Fruit fly (Drosophila melanogaster) whole organism, pupa: ENCODE data around the gene CG13458.

Experiments
- CG10348 ChIP-seq: fragments of 200-800 bp; sonication (Bioruptor generic); IDR thresholded peaks from 2 replicates; pipeline ENCODE4 v1.3.6; 2022; ENCODE audit warnings: missing biosample characterization, missing genetic modification characterization
- CG12605 ChIP-seq: fragments of 200-800 bp; sonication (Bioruptor generic); IDR thresholded peaks from 2 replicates; pipeline ENCODE4 v1.3.6; 2022; ENCODE audit warnings: missing biosample characterization, missing genetic modification characterization
- CG13204 ChIP-seq: fragments of 200-800 bp; sonication (Bioruptor generic); optimal IDR thresholded peaks from 2 replicates; lab custom pipeline; 2018; ENCODE audit warnings: missing biosample characterization, mild to moderate bottlenecking, missing genetic modification characterization, moderate library complexity
- CG14655 ChIP-seq: fragments of 200-800 bp; sonication (Bioruptor generic); optimal IDR thresholded peaks from 3 replicates; lab custom pipeline; 2017; ENCODE audit warnings: mild to moderate bottlenecking, missing biosample characterization, missing genetic modification reagents, missing genetic modification characterization
- CG15710 ChIP-seq: fragments of 200-800 bp; sonication (Bioruptor generic); optimal IDR thresholded peaks from 2 replicates; lab custom pipeline; 2018; ENCODE audit warnings: missing biosample characterization, mild to moderate bottlenecking, missing genetic modification characterization, moderate library complexity
- CG17806 ChIP-seq: fragments of 200-800 bp; sonication (Bioruptor generic); optimal IDR thresholded peaks from 2 replicates; lab custom pipeline; 2018; ENCODE audit warnings: missing biosample characterization, mild to moderate bottlenecking, missing genetic modification characterization, moderate library complexity
- CG32121 ChIP-seq: fragments of 200-800 bp; sonication (Bioruptor generic); IDR thresholded peaks from 2 replicates; pipeline ENCODE4 v1.3.6; 2022; ENCODE audit warnings: missing biosample characterization, missing genetic modification characterization
- CG34367 ChIP-seq: fragments of 200-800 bp; sonication (Bioruptor generic); optimal IDR thresholded peaks from 2 replicates; lab custom pipeline; 2018; ENCODE audit warnings: missing biosample characterization, mild to moderate bottlenecking, missing genetic modification characterization
- CG4496 ChIP-seq: fragments of 200-800 bp; sonication (Bioruptor generic); IDR thresholded peaks from 3 replicates; pipeline ENCODE4 v1.3.6; 2022; ENCODE audit warnings: missing biosample characterization, missing genetic modification characterization
- CG8159 ChIP-seq: fragments of 200-800 bp; sonication (Bioruptor generic); optimal IDR thresholded peaks from 3 replicates; lab custom pipeline; 2018; ENCODE audit warnings: missing biosample characterization, mild to moderate bottlenecking, missing genetic modification characterization, moderate library complexity
- CG8301 ChIP-seq: fragments of 200-800 bp; sonication (Bioruptor generic); optimal IDR thresholded peaks from 2 replicates; lab custom pipeline; 2018; ENCODE audit warnings: missing biosample characterization, mild to moderate bottlenecking, missing genetic modification characterization
- CG9948 ChIP-seq: fragments of 200-800 bp; sonication (Bioruptor generic); optimal IDR thresholded peaks from 2 replicates; lab custom pipeline; 2018; ENCODE audit warnings: missing biosample characterization, mild to moderate bottlenecking, missing genetic modification characterization, moderate library complexity
- D1 ChIP-seq: fragments of 200-800 bp; sonication (Bioruptor generic); optimal IDR thresholded peaks from 2 replicates; lab custom pipeline; 2018; ENCODE audit warnings: missing biosample characterization, mild to moderate bottlenecking, missing genetic modification characterization, moderate library complexity
- EcR ChIP-seq: fragments of 200-800 bp; sonication (Bioruptor generic); optimal IDR thresholded peaks from 3 replicates; lab custom pipeline; 2019; ENCODE audit warnings: missing biosample characterization, missing genetic modification characterization, mild to moderate bottlenecking, moderate library complexity, missing genetic modification reagents
- Ets98B ChIP-seq: fragments of 200-800 bp; sonication (Bioruptor generic); IDR thresholded peaks from 2 replicates; pipeline ENCODE4 v1.3.6; 2022; ENCODE audit warnings: missing biosample characterization, missing genetic modification characterization
- Pif1A ChIP-seq: fragments of 200-800 bp; sonication (Bioruptor generic); optimal IDR thresholded peaks from 3 replicates; lab custom pipeline; 2016; ENCODE audit warnings: missing biosample characterization, missing genetic modification characterization
- Pif1B ChIP-seq: fragments of 200-800 bp; sonication (Bioruptor generic); optimal IDR thresholded peaks from 3 replicates; lab custom pipeline; 2016; ENCODE audit warnings: missing biosample characterization, missing genetic modification characterization
- Snoo ChIP-seq: fragments of 200-800 bp; sonication (Bioruptor generic); optimal IDR thresholded peaks from 3 replicates; lab custom pipeline; 2017; ENCODE audit warnings: missing biosample characterization, mild to moderate bottlenecking, missing genetic modification characterization, inconsistent platforms
- fd96Ca ChIP-seq: fragments of 200-800 bp; sonication (Bioruptor generic); IDR thresholded peaks from 3 replicates; pipeline ENCODE4 v1.3.6; 2022; ENCODE audit warnings: missing biosample characterization, missing genetic modification characterization
- gl ChIP-seq: fragments of 200-800 bp; sonication (Bioruptor generic); optimal IDR thresholded peaks from 2 replicates; lab custom pipeline; 2018; ENCODE audit warnings: missing biosample characterization, mild to moderate bottlenecking, missing genetic modification characterization
- rn ChIP-seq: fragments of 200-800 bp; sonication (Bioruptor generic); IDR thresholded peaks from 2 replicates; pipeline ENCODE4 v1.3.6; 2022; ENCODE audit warnings: missing biosample characterization, missing genetic modification characterization

Gene CG13458

dm6 chr3L:15097878-15098520 lies 15.4 kb upstream of the CG13458 start, which contains the start of gene Ctps:
Gene Ctps, plus strand, starts transcription at chr3L:15097914.
- peak; percentile 49 for TF ChIP-seq D1 (tag; lab: Kevin White, UChicago)
- no peak for TF ChIP-seq CG17806
- peak; percentile 0 for TF ChIP-seq Pif1A (GFP tag; lab: Kevin White, UChicago)
- TF ChIP-seq, all 21 proteins: peak for 2

- no peak for TF ChIP-seq CG10348 (GFP tag; lab: Robert Waterston, UW)
- TF ChIP-seq CG14655, result peak; percentile 91
- TF ChIP-seq Snoo (tag; lab: Kevin White, UChicago), result peak; percentile 49
- peak; percentile 74 for TF ChIP-seq CG15710 (tag; lab: Kevin White, UChicago)
- no peak for TF ChIP-seq CG13204 (GFP tag; lab: Kevin White, UChicago)
- TF ChIP-seq Pif1A (GFP tag; lab: Kevin White, UChicago), result peak; percentile 71
- peak; percentile 85 for TF ChIP-seq CG8301 (tag; lab: Kevin White, UChicago)
- peak; percentile 58 for TF ChIP-seq CG34367 (tag; lab: Kevin White, UChicago)
- TF ChIP-seq CG32121 (GFP tag; lab: Robert Waterston, UW), result peak; percentile 92
- peak; percentile 92 for TF ChIP-seq CG9948 (tag; lab: Kevin White, UChicago)
- peak; percentile 65 for TF ChIP-seq Pif1B (GFP tag; lab: Kevin White, UChicago)
- TF ChIP-seq CG4496 (GFP tag; lab: Robert Waterston, UW), result peak; percentile 83
- no peak for TF ChIP-seq EcR (GFP tag; lab: Kevin White, UChicago)
- peak; percentile 82 for TF ChIP-seq CG17806
- TF ChIP-seq CG8159 (tag; lab: Kevin White, UChicago), result peak; percentile 95
- TF ChIP-seq Ets98B (GFP tag; lab: Robert Waterston, UW), result peak; percentile 54
- peak; percentile 87 for TF ChIP-seq D1 (tag; lab: Kevin White, UChicago)
- peak; percentile 75 for TF ChIP-seq rn
- peak; percentile 65 for TF ChIP-seq gl (tag; lab: Kevin White, UChicago)
- peak; percentile 96 for TF ChIP-seq CG12605 (GFP tag; lab: Robert Waterston, UW)
- no peak for TF ChIP-seq fd96Ca (GFP tag; lab: Robert Waterston, UW)
These were observed 14.5 kb upstream of the CG13458 start for dm6 chr3L:15098659-15099512.

dm6 chr3L:15099541-15099940 lies 13.8 kb upstream of the CG13458 start:
- peak; percentile 63 for TF ChIP-seq CG13204 (GFP tag; lab: Kevin White, UChicago)
- peak; percentile 26 for TF ChIP-seq EcR (GFP tag; lab: Kevin White, UChicago)
- TF ChIP-seq CG4496 (GFP tag; lab: Robert Waterston, UW), result no peak
- no peak for TF ChIP-seq CG34367 (tag; lab: Kevin White, UChicago)
- no peak for TF ChIP-seq CG10348 (GFP tag; lab: Robert Waterston, UW)
- no peak for TF ChIP-seq gl (tag; lab: Kevin White, UChicago)

dm6 chr3L:15100983-15101382 lies 12.4 kb upstream of the CG13458 start:
- TF ChIP-seq CG13204 (GFP tag; lab: Kevin White, UChicago) (no peak), CG32121 (GFP tag; lab: Robert Waterston, UW) (no peak), CG17806 (no peak), CG12605 (GFP tag; lab: Robert Waterston, UW) (no peak), CG8159 (tag; lab: Kevin White, UChicago) (no peak), Ets98B (GFP tag; lab: Robert Waterston, UW) (no peak), CG9948 (tag; lab: Kevin White, UChicago) (no peak), CG8301 (tag; lab: Kevin White, UChicago) (no peak), CG4496 (GFP tag; lab: Robert Waterston, UW) (no peak), EcR (GFP tag; lab: Kevin White, UChicago) (no peak), gl (tag; lab: Kevin White, UChicago) (no peak), D1 (tag; lab: Kevin White, UChicago) (no peak), Snoo (tag; lab: Kevin White, UChicago) (no peak), CG15710 (tag; lab: Kevin White, UChicago) (no peak), CG34367 (tag; lab: Kevin White, UChicago) (no peak)

- TF ChIP-seq CG4496 (GFP tag; lab: Robert Waterston, UW), result peak; percentile 71; the same call in 2 of the 3 replicates
- TF ChIP-seq Pif1A (GFP tag; lab: Kevin White, UChicago), result no peak
- TF ChIP-seq CG8159 (tag; lab: Kevin White, UChicago), result peak; percentile 52
- peak; percentile 8 for TF ChIP-seq gl (tag; lab: Kevin White, UChicago)
- peak; percentile 2 for TF ChIP-seq CG14655
- peak; percentile 25 for TF ChIP-seq CG17806
- TF ChIP-seq D1 (tag; lab: Kevin White, UChicago), result peak; percentile 12
- peak; percentile 83 for TF ChIP-seq EcR (GFP tag; lab: Kevin White, UChicago)
- peak; percentile 47; the same call in 1 of the 2 replicates for TF ChIP-seq Ets98B (GFP tag; lab: Robert Waterston, UW)
- no peak for TF ChIP-seq rn
- peak; percentile 99 for TF ChIP-seq CG13204 (GFP tag; lab: Kevin White, UChicago)
- no peak for TF ChIP-seq Pif1B (GFP tag; lab: Kevin White, UChicago)
- TF ChIP-seq CG34367 (tag; lab: Kevin White, UChicago), result peak; percentile 5
- 0 out of 2 replicates have a peak, but pooled peaks have one; percentile 7 for TF ChIP-seq CG10348 (GFP tag; lab: Robert Waterston, UW)
- TF ChIP-seq fd96Ca (GFP tag; lab: Robert Waterston, UW), result peak; percentile 25; the same call in 1 of the 3 replicates
- TF ChIP-seq CG9948 (tag; lab: Kevin White, UChicago), result peak; percentile 7
- TF ChIP-seq CG12605 (GFP tag; lab: Robert Waterston, UW), result no peak; the same call in 1 of the 2 replicates
- TF ChIP-seq CG15710 (tag; lab: Kevin White, UChicago), result peak; percentile 37
- TF ChIP-seq CG8301 (tag; lab: Kevin White, UChicago), result peak; percentile 18
- peak; percentile 22 for TF ChIP-seq Snoo (tag; lab: Kevin White, UChicago)
- TF ChIP-seq CG32121 (GFP tag; lab: Robert Waterston, UW), result peak; percentile 60
These were observed 11.5 kb upstream of the CG13458 start for dm6 chr3L:15101639-15102413.
